Fruit fly (Drosophila melanogaster): ENCODE data around the gene pigs.

DNA sequence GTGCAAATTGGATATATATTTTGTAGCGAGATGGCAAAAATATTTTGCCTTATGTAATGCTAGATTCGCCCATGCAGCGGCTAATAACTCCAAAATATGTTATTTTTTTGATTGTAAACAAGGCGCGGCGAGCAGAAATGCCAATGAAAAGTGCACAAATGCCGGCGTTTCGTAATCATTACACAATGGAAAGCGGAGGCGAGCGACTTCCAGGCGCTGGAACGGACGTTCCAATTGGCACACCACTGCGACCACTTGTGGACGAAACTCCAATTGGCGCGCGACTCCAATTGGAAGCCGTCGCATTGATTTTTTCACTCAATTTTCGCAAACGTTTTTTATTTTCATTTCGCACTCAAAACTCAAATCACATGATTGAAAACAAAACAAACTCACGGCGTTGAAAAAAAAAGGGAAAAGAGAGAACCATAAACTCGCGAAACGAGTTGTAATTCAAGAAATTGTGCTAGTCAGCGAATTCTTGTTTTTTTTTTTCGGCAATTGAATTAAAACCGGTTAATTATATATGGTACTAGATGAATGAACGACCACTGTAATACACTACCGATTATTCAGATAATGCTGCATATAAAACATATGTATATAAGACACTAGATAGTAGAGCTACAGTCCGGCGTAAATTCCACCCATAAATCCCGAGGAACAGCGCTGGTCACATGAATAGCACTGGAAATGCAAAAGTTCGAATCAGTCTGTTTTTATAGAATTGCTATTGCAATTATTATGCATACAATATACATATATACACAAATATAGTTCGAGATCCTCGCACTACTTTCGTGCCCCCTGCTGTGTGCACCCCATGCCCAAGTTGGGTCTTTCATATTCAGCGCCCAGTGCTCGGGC is 79.0 kb downstream of the pigs start, which contains the start of gene ND-ASHI:
- TF ChIP-seq psq (optimal IDR thresholded peaks at IDR 0.05), result no peak
- TF ChIP-seq h (optimal IDR thresholded peaks at IDR 0.05), result no peak
- no peak for TF ChIP-seq Myc (optimal IDR thresholded peaks at IDR 0.05)
- TF ChIP-seq insv (optimal IDR thresholded peaks at IDR 0.05), result no peak
- TF ChIP-seq ttk (optimal IDR thresholded peaks at IDR 0.05), result no peak

Measured in Kc167 (cell line).